Worm (Caenorhabditis elegans) whole organism, late embryonic: ENCODE measurements around the gene slcr-46.1.

Experiments used
- F13H6.1 ChIP-seq: sonication (generic microtip); optimal IDR thresholded peaks from 2 replicates; lab custom pipeline; 2016; ENCODE audit warnings: missing genetic modification characterization, missing compliant biosample characterization
- K09A11.1 ChIP-seq: sonication (generic microtip); optimal IDR thresholded peaks from 2 replicates; lab custom pipeline; 2017; ENCODE audit warnings: antibody characterized with exemption, mild to moderate bottlenecking, missing genetic modification characterization, missing compliant biosample characterization; ENCODE audit not compliant: insufficient read depth
- Y22D7AL.16 ChIP-seq: sonication (generic microtip); optimal IDR thresholded peaks from 2 replicates; lab custom pipeline; 2016; ENCODE audit warnings: missing genetic modification characterization, missing compliant biosample characterization
- ahr-1 ChIP-seq: sonication (generic microtip); optimal IDR thresholded peaks from 2 replicates; lab custom pipeline; 2016; ENCODE audit warnings: missing genetic modification characterization, missing compliant biosample characterization
- ceh-14 ChIP-seq: sonication (generic microtip); optimal IDR thresholded peaks from 2 replicates; lab custom pipeline; 2016; ENCODE audit warnings: missing genotype, missing genetic modification characterization, missing compliant biosample characterization
- ceh-18 ChIP-seq: sonication (generic microtip); optimal IDR thresholded peaks from 2 replicates; lab custom pipeline; 2016; ENCODE audit warnings: missing genetic modification characterization, missing compliant biosample characterization
- ceh-22 ChIP-seq: sonication (generic microtip); optimal IDR thresholded peaks from 2 replicates; lab custom pipeline; 2017; ENCODE audit warnings: missing biosample characterization, missing genetic modification characterization
- ceh-24 ChIP-seq: sonication (generic microtip); optimal IDR thresholded peaks from 2 replicates; lab custom pipeline; 2016; ENCODE audit warnings: mild to moderate bottlenecking, missing genetic modification characterization, missing compliant biosample characterization
- ceh-30 ChIP-seq: fragments of 150-350 bp; optimal IDR thresholded peaks from 2 replicates; lab custom pipeline; 2014; ENCODE audit warnings: missing biosample characterization, missing genetic modification characterization
- ceh-31 ChIP-seq: sonication (generic microtip); optimal IDR thresholded peaks from 2 replicates; lab custom pipeline; 2016; ENCODE audit warnings: missing genetic modification characterization, missing compliant biosample characterization
- ceh-45 ChIP-seq: fragments of 200-800 bp; sonication (Bioruptor generic); IDR thresholded peaks from 2 replicates; pipeline ENCODE4 v1.3.6; 2022; ENCODE audit warnings: missing genetic modification reagents, missing genetic modification characterization, missing compliant biosample characterization
- ceh-48 ChIP-seq: sonication (generic microtip); optimal IDR thresholded peaks from 2 replicates; lab custom pipeline; 2016; ENCODE audit warnings: missing genetic modification characterization, inconsistent platforms, missing compliant biosample characterization
- ceh-6 ChIP-seq: fragments of 200-800 bp; sonication (Bioruptor generic); optimal IDR thresholded peaks from 2 replicates; lab custom pipeline; 2018; ENCODE audit warnings: mild to moderate bottlenecking, missing genetic modification characterization, missing compliant biosample characterization
- che-1 ChIP-seq: sonication (generic microtip); optimal IDR thresholded peaks from 2 replicates; lab custom pipeline; 2016; ENCODE audit warnings: mild to moderate bottlenecking, missing genetic modification characterization, missing compliant biosample characterization
- dmd-4 ChIP-seq: sonication (generic microtip); optimal IDR thresholded peaks from 2 replicates; lab custom pipeline; 2016; ENCODE audit warnings: borderline replicate concordance, missing genetic modification characterization, missing compliant biosample characterization
- elt-2 ChIP-seq: sonication (generic microtip); optimal IDR thresholded peaks from 2 replicates; lab custom pipeline; 2016; ENCODE audit warnings: missing genetic modification reagents, missing genetic modification characterization, missing compliant biosample characterization
- eyg-1 ChIP-seq: sonication (generic microtip); optimal IDR thresholded peaks from 2 replicates; lab custom pipeline; 2016; ENCODE audit warnings: missing genotype, missing genetic modification characterization, missing compliant biosample characterization
- fax-1 ChIP-seq: sonication (generic microtip); optimal IDR thresholded peaks from 2 replicates; lab custom pipeline; 2016; ENCODE audit warnings: missing genotype, missing genetic modification characterization, missing compliant biosample characterization
- fkh-10 ChIP-seq: fragments of 150-350 bp; optimal IDR thresholded peaks from 2 replicates; lab custom pipeline; 2014; ENCODE audit warnings: missing biosample characterization, missing genetic modification reagents, missing genetic modification characterization
- hlh-13 ChIP-seq: fragments of 200-800 bp; sonication (Bioruptor generic); optimal IDR thresholded peaks from 2 replicates; lab custom pipeline; 2018; ENCODE audit warnings: mild to moderate bottlenecking, missing genetic modification characterization, missing compliant biosample characterization
- hlh-30 ChIP-seq: sonication (generic microtip); optimal IDR thresholded peaks from 2 replicates; lab custom pipeline; 2017; ENCODE audit warnings: antibody characterized with exemption, missing genetic modification characterization, missing compliant biosample characterization; ENCODE audit not compliant: insufficient read depth
- hlh-6 ChIP-seq: sonication (generic microtip); optimal IDR thresholded peaks from 2 replicates; lab custom pipeline; 2016; ENCODE audit warnings: missing genotype, missing genetic modification characterization, missing compliant biosample characterization
- lim-6 ChIP-seq: sonication (generic microtip); optimal IDR thresholded peaks from 2 replicates; lab custom pipeline; 2016; ENCODE audit warnings: missing genetic modification characterization, missing compliant biosample characterization
- npax-4 ChIP-seq: sonication (generic microtip); optimal IDR thresholded peaks from 2 replicates; lab custom pipeline; 2016; ENCODE audit warnings: missing genetic modification characterization, missing compliant biosample characterization
- odd-2 ChIP-seq: sonication (generic microtip); optimal IDR thresholded peaks from 2 replicates; lab custom pipeline; 2017; ENCODE audit warnings: antibody characterized with exemption, mild to moderate bottlenecking, missing genetic modification characterization, missing compliant biosample characterization
- pha-2 ChIP-seq: sonication (generic microtip); optimal IDR thresholded peaks from 2 replicates; lab custom pipeline; 2017; ENCODE audit warnings: mild to moderate bottlenecking, missing genetic modification characterization, missing compliant biosample characterization
- pqm-1 ChIP-seq: sonication (generic microtip); optimal IDR thresholded peaks from 2 replicates; lab custom pipeline; 2016; ENCODE audit warnings: missing genetic modification characterization, missing compliant biosample characterization
- pros-1 ChIP-seq: fragments of 150-350 bp; optimal IDR thresholded peaks from 2 replicates; lab custom pipeline; 2014; ENCODE audit warnings: missing biosample characterization, missing genetic modification reagents, missing genetic modification characterization
- sdc-2 ChIP-seq: sonication (generic microtip); optimal IDR thresholded peaks from 2 replicates; lab custom pipeline; 2016; ENCODE audit warnings: missing genotype, missing genetic modification characterization, missing compliant biosample characterization
- sox-4 ChIP-seq: sonication (generic microtip); optimal IDR thresholded peaks from 2 replicates; lab custom pipeline; 2017; ENCODE audit warnings: mild to moderate bottlenecking, missing genetic modification characterization, inconsistent platforms, missing compliant biosample characterization
- syd-9 ChIP-seq: sonication (generic microtip); optimal IDR thresholded peaks from 2 replicates; lab custom pipeline; 2016; ENCODE audit warnings: mild to moderate bottlenecking, missing genetic modification characterization, moderate library complexity, missing compliant biosample characterization
- tbx-2 ChIP-seq: sonication (generic microtip); optimal IDR thresholded peaks from 2 replicates; lab custom pipeline; 2016; ENCODE audit warnings: missing genetic modification characterization, missing compliant biosample characterization
- zip-5 ChIP-seq: sonication (generic microtip); optimal IDR thresholded peaks from 2 replicates; lab custom pipeline; 2016; ENCODE audit warnings: missing genetic modification characterization, missing compliant biosample characterization

Gene slcr-46.1

ce11 chrX:4662293-4662825, 30.2 kb downstream of the slcr-46.1 start (continued):
- TF ChIP-seq ceh-14 (tag; lab: Kevin White, UChicago), result no peak

ce11 chrX:4662964-4663684, 31.0 kb downstream of the slcr-46.1 start:
- TF ChIP-seq F13H6.1 (no peak), hlh-6 (no peak), pqm-1 (tag; lab: Kevin White, UChicago) (no peak), syd-9 (tag; lab: Kevin White, UChicago) (no peak), elt-2 (tag; lab: Kevin White, UChicago) (no peak), lim-6 (tag; lab: Kevin White, UChicago) (no peak), hlh-30 (tag; lab: Kevin White, UChicago) (no peak), ceh-14 (tag; lab: Kevin White, UChicago) (no peak), dmd-4 (no peak), pros-1 (tag; lab: Kevin White, UChicago) (no peak), ahr-1 (no peak), ceh-18 (tag; lab: Kevin White, UChicago) (no peak), Y22D7AL.16 (tag; lab: Kevin White, UChicago) (no peak), tbx-2 (tag; lab: Kevin White, UChicago) (no peak), ceh-6 (no peak), ceh-24 (tag; lab: Kevin White, UChicago) (no peak), eyg-1 (tag; lab: Kevin White, UChicago) (no peak), sox-4 (no peak), fkh-10 (GFP tag; lab: Kevin White, UChicago) (no peak), hlh-13 (no peak)
- TF ChIP-seq, all 69 proteins: peak for 0

ce11 chrX:4664649-4665048, 32.5 kb downstream of the slcr-46.1 start:
- TF ChIP-seq syd-9 (tag; lab: Kevin White, UChicago) (no peak), lim-6 (tag; lab: Kevin White, UChicago) (no peak), fkh-10 (GFP tag; lab: Kevin White, UChicago) (no peak), sox-4 (no peak), K09A11.1 (tag; lab: Kevin White, UChicago) (no peak), fax-1 (tag; lab: Kevin White, UChicago) (no peak), npax-4 (tag; lab: Kevin White, UChicago) (no peak)

ce11 chrX:4667788-4668187, 35.6 kb downstream of the slcr-46.1 start, which contains the start of gene mfsd-12:
mfsd-12 (plus strand) TSS chrX:4668088.
- TF ChIP-seq odd-2 (tag; lab: Kevin White, UChicago) (no peak), ceh-30 (tag; lab: Kevin White, UChicago) (no peak), ceh-18 (tag; lab: Kevin White, UChicago) (no peak), K09A11.1 (tag; lab: Kevin White, UChicago) (no peak), ceh-48 (tag; lab: Kevin White, UChicago) (no peak), ceh-31 (tag; lab: Kevin White, UChicago) (no peak), ceh-45 (GFP tag; lab: Robert Waterston, UW) (no peak), ceh-22 (tag; lab: Kevin White, UChicago) (no peak), che-1 (tag; lab: Kevin White, UChicago) (no peak), pha-2 (tag; lab: Kevin White, UChicago) (no peak), sox-4 (no peak), pqm-1 (tag; lab: Kevin White, UChicago) (no peak), sdc-2 (tag; lab: Kevin White, UChicago) (no peak), zip-5 (no peak), eyg-1 (tag; lab: Kevin White, UChicago) (no peak)
- TF ChIP-seq, all 69 proteins: peak for 0
